Fruit fly (Drosophila melanogaster) whole organism, embryonic: Measurements from ENCODE around the gene nwk.

Experiments used
- BtbVII ChIP-seq: fragments of 200-800 bp; sonication (Bioruptor generic); optimal IDR thresholded peaks from 3 replicates; lab custom pipeline; 2017; ENCODE audit warnings: missing biosample characterization, mild to moderate bottlenecking, missing genetic modification characterization
- CG10147 ChIP-seq: fragments of 200-800 bp; sonication (Bioruptor generic); optimal IDR thresholded peaks from 2 replicates; lab custom pipeline; 2019; ENCODE audit warnings: missing biosample characterization, mild to moderate bottlenecking, missing genetic modification characterization, moderate library complexity
- CG10565 ChIP-seq: fragments of 200-800 bp; sonication (Bioruptor generic); optimal IDR thresholded peaks from 3 replicates; lab custom pipeline; 2016; ENCODE audit warnings: missing biosample characterization, mild to moderate bottlenecking, missing genetic modification characterization
- CG13775 ChIP-seq: fragments of 200-800 bp; sonication (Bioruptor generic); optimal IDR thresholded peaks from 3 replicates; lab custom pipeline; 2017; ENCODE audit warnings: missing biosample characterization, mild to moderate bottlenecking, missing genetic modification characterization
- CG15514 ChIP-seq: fragments of 200-800 bp; sonication (Bioruptor generic); optimal IDR thresholded peaks from 3 replicates; lab custom pipeline; 2017; ENCODE audit warnings: missing biosample characterization, missing genetic modification characterization, mild to moderate bottlenecking, moderate library complexity, missing genetic modification reagents
- CG15696 ChIP-seq: fragments of 200-800 bp; sonication (Bioruptor generic); optimal IDR thresholded peaks from 2 replicates; lab custom pipeline; 2019; ENCODE audit warnings: missing biosample characterization, mild to moderate bottlenecking, missing genetic modification characterization, moderate library complexity
- CG30020 ChIP-seq: fragments of 200-800 bp; optimal IDR thresholded peaks from 2 replicates; lab custom pipeline; 2019; ENCODE audit warnings: missing biosample characterization, mild to moderate bottlenecking, missing genetic modification characterization, moderate library complexity
- CG34376 ChIP-seq: fragments of 200-800 bp; sonication (Bioruptor generic); optimal IDR thresholded peaks from 2 replicates; lab custom pipeline; 2018; ENCODE audit warnings: missing biosample characterization, mild to moderate bottlenecking, missing genetic modification characterization
- CG4424 ChIP-seq: fragments of 200-800 bp; sonication (Bioruptor generic); optimal IDR thresholded peaks from 3 replicates; lab custom pipeline; 2016; ENCODE audit warnings: missing biosample characterization, missing genetic modification characterization
- CG6654 ChIP-seq: fragments of 200-800 bp; sonication (Bioruptor generic); optimal IDR thresholded peaks from 2 replicates; lab custom pipeline; 2017; ENCODE audit warnings: missing biosample characterization, mild to moderate bottlenecking, missing genetic modification characterization
- CG6689 ChIP-seq: fragments of 200-800 bp; sonication (Bioruptor generic); IDR thresholded peaks from 2 replicates; pipeline ENCODE4 v1.3.6; 2022; ENCODE audit warnings: missing biosample characterization, missing genetic modification characterization
- CG7372 ChIP-seq: fragments of 200-800 bp; sonication (Bioruptor generic); IDR thresholded peaks from 2 replicates; pipeline ENCODE4 v1.3.6; 2022; ENCODE audit warnings: missing biosample characterization, missing genetic modification characterization
- CG7745 ChIP-seq: fragments of 200-800 bp; sonication (Bioruptor generic); optimal IDR thresholded peaks from 2 replicates; lab custom pipeline; 2018; ENCODE audit warnings: missing biosample characterization, mild to moderate bottlenecking, missing genetic modification characterization, moderate library complexity
- CG7839 ChIP-seq: fragments of 200-800 bp; sonication (Bioruptor generic); optimal IDR thresholded peaks from 3 replicates; lab custom pipeline; 2018; ENCODE audit warnings: missing biosample characterization, mild to moderate bottlenecking, missing genetic modification characterization, moderate library complexity
- Chrac-16 ChIP-seq: fragments of 200-800 bp; sonication (Bioruptor generic); optimal IDR thresholded peaks from 3 replicates; lab custom pipeline; 2016; ENCODE audit warnings: missing biosample characterization, missing genetic modification characterization
- Dad ChIP-seq: fragments of 200-800 bp; sonication (Bioruptor generic); optimal IDR thresholded peaks from 3 replicates; lab custom pipeline; 2016; ENCODE audit warnings: missing biosample characterization, missing genetic modification characterization
- Elba2 ChIP-seq: fragments of 200-800 bp; sonication (Bioruptor generic); optimal IDR thresholded peaks from 3 replicates; lab custom pipeline; 2016; ENCODE audit warnings: missing biosample characterization, missing genetic modification characterization
- Ets65A ChIP-seq: fragments of 200-800 bp; sonication (Bioruptor generic); peaks from one replicate; lab custom pipeline; 2016; ENCODE audit warnings: missing biosample characterization, missing genetic modification characterization
- Gug ChIP-seq: fragments of 200-800 bp; sonication (Bioruptor generic); IDR thresholded peaks from 4 replicates; pipeline ENCODE4 v1.3.6; 2022; ENCODE audit warnings: missing biosample characterization, missing genetic modification characterization
- HHEX ChIP-seq: fragments of 200-800 bp; sonication (Bioruptor generic); optimal IDR thresholded peaks from 3 replicates; lab custom pipeline; 2017; ENCODE audit warnings: missing biosample characterization, mild to moderate bottlenecking, missing genetic modification characterization, missing genetic modification reagents
- HLH3B ChIP-seq: fragments of 200-800 bp; sonication (Bioruptor generic); IDR thresholded peaks from 2 replicates; pipeline ENCODE4 v1.3.6; 2022; ENCODE audit warnings: missing biosample characterization, missing genetic modification characterization
- Hand ChIP-seq: fragments of 200-800 bp; sonication (Bioruptor generic); optimal IDR thresholded peaks from 2 replicates; lab custom pipeline; 2017; ENCODE audit warnings: mild to moderate bottlenecking, missing biosample characterization, missing genetic modification reagents, missing genetic modification characterization
- Hey ChIP-seq: fragments of 200-800 bp; sonication (Bioruptor generic); optimal IDR thresholded peaks from 3 replicates; lab custom pipeline; 2018; ENCODE audit warnings: missing biosample characterization, mild to moderate bottlenecking, missing genetic modification characterization
- HmgZ ChIP-seq: fragments of 200-800 bp; sonication (Bioruptor generic); optimal IDR thresholded peaks from 2 replicates; lab custom pipeline; 2018; ENCODE audit warnings: missing biosample characterization, mild to moderate bottlenecking, missing genetic modification characterization
- Hmx ChIP-seq: fragments of 200-800 bp; sonication (Bioruptor generic); optimal IDR thresholded peaks from 2 replicates; lab custom pipeline; 2016; ENCODE audit warnings: missing biosample characterization, missing genetic modification characterization
- Neu2 ChIP-seq: fragments of 200-800 bp; sonication (Bioruptor generic); optimal IDR thresholded peaks from 3 replicates; lab custom pipeline; 2016; ENCODE audit warnings: missing biosample characterization, missing genetic modification characterization, borderline replicate concordance
- Sin3A ChIP-seq: fragments of >200 bp; optimal IDR thresholded peaks from 2 replicates; lab custom pipeline; 2018
- YL-1 ChIP-seq: fragments of 200-800 bp; sonication (Bioruptor generic); optimal IDR thresholded peaks from 3 replicates; lab custom pipeline; 2017; ENCODE audit warnings: missing biosample characterization, mild to moderate bottlenecking, missing genetic modification characterization
- bbx ChIP-seq: fragments of 200-800 bp; sonication (Bioruptor generic); IDR thresholded peaks from 2 replicates; pipeline ENCODE4 v1.3.6; 2022; ENCODE audit warnings: missing biosample characterization, missing genetic modification characterization; ENCODE audit not compliant: partially characterized antibody
- br ChIP-seq: fragments of >200 bp; optimal IDR thresholded peaks from 2 replicates; lab custom pipeline; 2017
- ci ChIP-seq: fragments of 200-800 bp; sonication (Bioruptor generic); IDR thresholded peaks from 3 replicates; pipeline ENCODE4 v1.3.6; 2022; ENCODE audit warnings: missing biosample characterization, missing genetic modification characterization
- corto ChIP-seq: fragments of 200-800 bp; sonication (Bioruptor generic); optimal IDR thresholded peaks from 2 replicates; lab custom pipeline; 2016; ENCODE audit warnings: missing biosample characterization, mild to moderate bottlenecking, missing genetic modification characterization, moderate library complexity
- crc ChIP-seq: fragments of 200-800 bp; sonication (Bioruptor generic); optimal IDR thresholded peaks from 2 replicates; lab custom pipeline; 2016; ENCODE audit warnings: missing biosample characterization, missing genetic modification characterization
- dan ChIP-seq: fragments of 200-800 bp; sonication (Bioruptor generic); IDR thresholded peaks from 2 replicates; pipeline ENCODE4 v1.3.6; 2022; ENCODE audit warnings: missing biosample characterization, missing genetic modification characterization
- dysf ChIP-seq: fragments of 200-800 bp; sonication (Bioruptor generic); IDR thresholded peaks from 3 replicates; pipeline ENCODE4 v1.3.6; 2022; ENCODE audit warnings: missing biosample characterization, missing genetic modification characterization
- en ChIP-seq: fragments of 200-800 bp; sonication (Bioruptor generic); optimal IDR thresholded peaks from 2 replicates; lab custom pipeline; 2016; ENCODE audit warnings: missing biosample characterization, missing genetic modification characterization
- eyg ChIP-seq: fragments of 200-800 bp; sonication (Bioruptor generic); optimal IDR thresholded peaks from 3 replicates; lab custom pipeline; 2016; ENCODE audit warnings: missing biosample characterization, missing genetic modification characterization
- fu2 ChIP-seq: fragments of 200-800 bp; sonication (Bioruptor generic); optimal IDR thresholded peaks from 2 replicates; lab custom pipeline; 2016; ENCODE audit warnings: missing biosample characterization, missing genetic modification characterization
- her ChIP-seq: fragments of 200-800 bp; sonication (Bioruptor generic); optimal IDR thresholded peaks from 2 replicates; lab custom pipeline; 2016; ENCODE audit warnings: missing biosample characterization, missing genetic modification characterization
- maf-S ChIP-seq: fragments of 200-800 bp; sonication (Bioruptor generic); optimal IDR thresholded peaks from 2 replicates; lab custom pipeline; 2016; ENCODE audit warnings: missing biosample characterization, missing genetic modification characterization
- nerfin-1 ChIP-seq: fragments of 200-800 bp; sonication (Bioruptor generic); optimal IDR thresholded peaks from 3 replicates; lab custom pipeline; 2019; ENCODE audit warnings: missing biosample characterization, mild to moderate bottlenecking, missing genetic modification characterization, moderate library complexity
- nerfin-2 ChIP-seq: fragments of 200-800 bp; sonication (Bioruptor generic); IDR thresholded peaks from 2 replicates; pipeline ENCODE4 v1.3.6; 2022; ENCODE audit warnings: missing biosample characterization, missing genetic modification characterization; ENCODE audit not compliant: partially characterized antibody
- peb ChIP-seq: fragments of 200-800 bp; sonication (Bioruptor generic); IDR thresholded peaks from 2 replicates; pipeline ENCODE4 v1.3.6; 2022; ENCODE audit warnings: missing biosample characterization, missing genetic modification characterization
- prd ChIP-seq, 3 experiments: fragments of >200 bp in 2 of 3; fragments of 200-800 bp in 1 of 3; sonication (Bioruptor generic) in 1 of 3; optimal IDR thresholded peaks in 2 of 3; IDR thresholded peaks in 1 of 3; 2 replicates in 2 of 3; 3 replicates in 1 of 3; pipeline versions ENCODE4 v1.3.6 to Lab custom; 2017 to 2022; ENCODE audit warnings: missing biosample characterization in 1 of 3, missing genetic modification characterization in 1 of 3
- sd ChIP-seq: fragments of 200-800 bp; sonication (Bioruptor generic); optimal IDR thresholded peaks from 3 replicates; lab custom pipeline; 2018; ENCODE audit warnings: missing biosample characterization, mild to moderate bottlenecking, missing genetic modification characterization, moderate library complexity
- shn ChIP-seq: fragments of 200-800 bp; sonication (Bioruptor generic); optimal IDR thresholded peaks from 3 replicates; lab custom pipeline; 2016; ENCODE audit warnings: missing biosample characterization, missing genetic modification characterization
- sob ChIP-seq: fragments of 200-800 bp; sonication (Bioruptor generic); IDR thresholded peaks from 2 replicates; pipeline ENCODE4 v1.3.6; 2022; ENCODE audit warnings: missing biosample characterization, missing genetic modification characterization
- tap ChIP-seq: fragments of 200-800 bp; optimal IDR thresholded peaks from 3 replicates; lab custom pipeline; 2019; ENCODE audit warnings: missing biosample characterization, mild to moderate bottlenecking, missing genetic modification characterization, moderate library complexity
- trem ChIP-seq: fragments of 200-800 bp; optimal IDR thresholded peaks from 3 replicates; lab custom pipeline; 2019; ENCODE audit warnings: missing biosample characterization, mild to moderate bottlenecking, missing genetic modification characterization, moderate library complexity
- zfh1 ChIP-seq: fragments of 200-800 bp; sonication (Bioruptor generic); IDR thresholded peaks from 3 replicates; pipeline ENCODE4 v1.3.6; 2022; ENCODE audit warnings: missing biosample characterization, missing genetic modification characterization

nwk gene

DNA sequence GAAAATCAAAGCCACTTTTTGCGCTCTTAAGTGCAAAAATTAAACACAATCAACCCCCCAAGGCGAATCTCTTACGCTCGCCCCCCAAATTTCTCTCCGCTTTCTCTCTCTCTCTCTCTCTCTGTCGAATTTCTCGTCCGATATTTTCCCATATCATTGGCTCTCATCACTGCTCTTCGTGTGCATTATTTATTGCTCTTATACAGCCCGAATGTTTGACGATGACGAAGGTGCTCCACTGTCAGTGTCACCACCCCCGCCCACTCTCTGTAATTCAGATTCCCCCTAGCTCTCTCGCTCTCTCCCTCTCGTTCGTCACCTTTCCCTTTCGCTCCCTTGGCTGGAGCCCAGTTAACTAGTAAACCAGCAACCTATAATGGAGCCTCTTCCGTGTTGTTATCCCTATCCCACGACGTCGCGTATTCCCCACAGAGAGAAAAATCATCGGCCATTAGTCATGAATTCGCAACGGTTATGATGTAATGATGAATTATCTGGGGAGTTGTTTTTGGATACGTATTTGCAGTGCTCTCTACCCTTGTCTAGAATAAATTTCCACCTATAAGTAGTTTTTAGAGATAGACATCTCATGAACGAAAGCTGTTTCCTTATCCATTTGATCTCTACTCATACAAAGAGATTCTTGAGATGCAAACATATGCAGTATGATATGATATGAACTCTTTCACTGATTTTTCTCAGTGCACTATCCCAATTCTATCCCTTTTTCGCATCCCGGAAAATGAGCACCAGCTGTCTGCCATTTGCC lies 9.8 kb upstream of the nwk start (continued):
- TF ChIP-seq HmgZ (tag; lab: Kevin White, UChicago) (peak; percentile 32), dysf (GFP tag; lab: Robert Waterston, UW) (peak; percentile 69), CG7372 (no peak), prd (optimal IDR thresholded peaks at IDR 0.05; lab: Kevin White, UChicago) (no peak), prd (GFP tag; IDR thresholded peaks at IDR 0.05; lab: Robert Waterston, UW) (peak; percentile 48; the same call in 1 of the 3 replicates), crc (peak; percentile 70), CG6654 (no peak), CG10565 (GFP tag; lab: Kevin White, UChicago) (no peak), trem (tag; lab: Kevin White, UChicago) (no peak), ci (GFP tag; lab: Robert Waterston, UW) (no peak), nerfin-1 (no peak), Hand (GFP tag; lab: Kevin White, UChicago) (peak; percentile 63), en (peak; percentile 28), bbx (no peak), Sin3A (lab: Kevin White, UChicago) (no peak), nerfin-2 (GFP tag; lab: Robert Waterston, UW) (no peak), maf-S (GFP tag; lab: Kevin White, UChicago) (peak; percentile 20), dan (GFP tag; lab: Robert Waterston, UW) (no peak), YL-1 (no peak), CG13775 (GFP tag; lab: Kevin White, UChicago) (peak; percentile 43), br (lab: Kevin White, UChicago) (no peak), CG10147 (GFP tag; lab: Kevin White, UChicago) (peak; percentile 44), sob (GFP tag; lab: Robert Waterston, UW) (no peak), HHEX (GFP tag; lab: Kevin White, UChicago) (peak; percentile 67), shn (GFP tag; lab: Kevin White, UChicago) (peak; percentile 54), CG7745 (tag; lab: Kevin White, UChicago) (no peak), CG30020 (no peak), Dad (GFP tag; lab: Kevin White, UChicago) (peak; percentile 24), Gug (GFP tag; lab: Robert Waterston, UW) (peak; percentile 27; the same call in 1 of the 4 replicates), Hmx (GFP tag; lab: Kevin White, UChicago) (no peak), her (peak; percentile 64), fu2 (GFP tag; lab: Kevin White, UChicago) (peak; percentile 35), peb (no peak), CG15514 (GFP tag; lab: Kevin White, UChicago) (peak; percentile 15), Neu2 (GFP tag; lab: Kevin White, UChicago) (no peak), sd (no peak), CG7839 (tag; lab: Kevin White, UChicago) (peak; percentile 74), Chrac-16 (GFP tag; lab: Kevin White, UChicago) (peak; percentile 32), HLH3B (GFP tag; lab: Robert Waterston, UW) (peak; percentile 29; the same call in 1 of the 2 replicates), tap (no peak), Hey (tag; lab: Kevin White, UChicago) (no peak), BtbVII (GFP tag; lab: Kevin White, UChicago) (peak; percentile 0), CG6689 (peak; percentile 66; the same call in 1 of the 2 replicates), corto (GFP tag; lab: Kevin White, UChicago) (no peak), eyg (peak; percentile 32), CG15696 (tag; lab: Kevin White, UChicago) (peak; percentile 38), Elba2 (GFP tag; lab: Kevin White, UChicago) (no peak), Ets65A (GFP tag; lab: Kevin White, UChicago) (peak; percentile 79), CG4424 (GFP tag; lab: Kevin White, UChicago) (peak; percentile 72), zfh1 (GFP tag; lab: Robert Waterston, UW) (peak; percentile 47; the same call in 1 of the 3 replicates), CG34376 (peak; percentile 17)
